Worm (Caenorhabditis elegans) whole organism, L3 larva: ENCODE measurements around the gene mksr-2.

Source experiments
- R02D3.7 ChIP-seq: fragments of 150-350 bp; optimal IDR thresholded peaks from 2 replicates; lab custom pipeline; 2014; ENCODE audit warnings: missing biosample characterization, missing genetic modification characterization
- ZK546.5 ChIP-seq: sonication (generic microtip); optimal IDR thresholded peaks from 2 replicates; lab custom pipeline; 2017; ENCODE audit warnings: missing biosample characterization, missing genetic modification characterization
- aly-2 ChIP-seq: fragments of 150-350 bp; optimal IDR thresholded peaks from 2 replicates; lab custom pipeline; 2014; ENCODE audit warnings: missing biosample characterization, missing genetic modification characterization
- ama-1 ChIP-seq: fragments of 150-350 bp; optimal IDR thresholded peaks from 2 replicates; lab custom pipeline; 2018
- ceh-16 ChIP-seq: sonication (generic microtip); optimal IDR thresholded peaks from 2 replicates; lab custom pipeline; 2017; ENCODE audit warnings: missing biosample characterization, missing genetic modification characterization
- ceh-28 ChIP-seq: fragments of 150-350 bp; optimal IDR thresholded peaks from 2 replicates; lab custom pipeline; 2014; ENCODE audit warnings: missing biosample characterization, missing genetic modification reagents, missing genetic modification characterization
- ceh-82 ChIP-seq: fragments of 150-350 bp; optimal IDR thresholded peaks from 2 replicates; lab custom pipeline; 2014; ENCODE audit warnings: missing biosample characterization, missing genetic modification characterization
- ceh-9 ChIP-seq: sonication (generic microtip); optimal IDR thresholded peaks from 2 replicates; lab custom pipeline; 2018; ENCODE audit warnings: missing biosample characterization, missing genetic modification characterization
- daf-12 ChIP-seq: fragments of 150-350 bp; optimal IDR thresholded peaks from 2 replicates; lab custom pipeline; 2014; ENCODE audit warnings: missing biosample characterization, missing genetic modification reagents, missing genetic modification characterization
- egl-27 ChIP-seq: sonication (generic microtip); optimal IDR thresholded peaks from 4 replicates; lab custom pipeline; 2017; ENCODE audit warnings: missing biosample characterization, missing genetic modification reagents, missing genetic modification characterization
- egl-5 ChIP-seq: fragments of 150-350 bp; optimal IDR thresholded peaks from 2 replicates; lab custom pipeline; 2017; ENCODE audit warnings: missing biosample characterization, missing genetic modification reagents, missing genetic modification characterization, inconsistent platforms
- elt-1 ChIP-seq: fragments of 150-350 bp; optimal IDR thresholded peaks from 2 replicates; lab custom pipeline; 2014; ENCODE audit warnings: missing biosample characterization, missing genetic modification characterization
- elt-2 ChIP-seq: sonication (generic microtip); optimal IDR thresholded peaks from 2 replicates; lab custom pipeline; 2016; ENCODE audit warnings: missing genetic modification reagents, mild to moderate bottlenecking, missing genetic modification characterization, missing compliant biosample characterization
- elt-3 ChIP-seq, 3 experiments: fragments of 150-350 bp in 1 of 3; sonication (generic microtip) in 2 of 3; optimal IDR thresholded peaks; 2 replicates in 2 of 3; 4 replicates in 1 of 3; lab custom pipeline; 2014 to 2017; ENCODE audit warnings: missing biosample characterization in 3 of 3, missing genetic modification characterization in 3 of 3
- eor-1 ChIP-seq, 2 experiments: fragments of 150-350 bp; optimal IDR thresholded peaks; 2 replicates each; lab custom pipeline; 2014 to 2018; ENCODE audit warnings: missing biosample characterization in 2 of 2, missing genetic modification characterization in 2 of 2
- fkh-10 ChIP-seq: sonication (generic microtip); optimal IDR thresholded peaks from 2 replicates; lab custom pipeline; 2017; ENCODE audit warnings: missing biosample characterization, missing genetic modification reagents, missing genetic modification characterization
- fkh-2 ChIP-seq: fragments of 150-350 bp; optimal IDR thresholded peaks from 2 replicates; lab custom pipeline; 2014; ENCODE audit warnings: missing biosample characterization, missing genetic modification reagents, missing genetic modification characterization
- fos-1 ChIP-seq: fragments of 150-350 bp; optimal IDR thresholded peaks from 2 replicates; lab custom pipeline; 2014; ENCODE audit warnings: missing biosample characterization, missing genetic modification characterization
- hmg-11 ChIP-seq: sonication (generic microtip); optimal IDR thresholded peaks from 2 replicates; lab custom pipeline; 2016; ENCODE audit warnings: missing genetic modification characterization, missing compliant biosample characterization
- jun-1 ChIP-seq: fragments of 150-350 bp; optimal IDR thresholded peaks from 2 replicates; lab custom pipeline; 2014; ENCODE audit warnings: missing biosample characterization, missing genetic modification reagents, missing genetic modification characterization
- lin-15B ChIP-seq: fragments of 150-350 bp; optimal IDR thresholded peaks from 2 replicates; lab custom pipeline; 2014; ENCODE audit warnings: missing biosample characterization, missing genetic modification characterization
- lin-39 ChIP-seq: fragments of 150-350 bp; optimal IDR thresholded peaks from 2 replicates; lab custom pipeline; 2018; ENCODE audit warnings: missing biosample characterization, missing genetic modification reagents, missing genetic modification characterization
- lsy-12 ChIP-seq: sonication (generic microtip); optimal IDR thresholded peaks from 2 replicates; lab custom pipeline; 2016; ENCODE audit warnings: mild to moderate bottlenecking, missing genetic modification characterization, missing compliant biosample characterization
- mdl-1 ChIP-seq: fragments of 150-350 bp; optimal IDR thresholded peaks from 2 replicates; lab custom pipeline; 2014; ENCODE audit warnings: missing biosample characterization, missing genetic modification characterization
- mml-1 ChIP-seq: fragments of 150-350 bp; sonication (generic microtip); optimal IDR thresholded peaks from 3 replicates; lab custom pipeline; 2014; ENCODE audit warnings: missing biosample characterization, missing genetic modification characterization
- nfya-1 ChIP-seq: sonication (generic microtip); optimal IDR thresholded peaks from 2 replicates; lab custom pipeline; 2017; ENCODE audit warnings: missing genetic modification characterization, mild to moderate bottlenecking, missing compliant biosample characterization, antibody characterized with exemption, moderate library complexity; ENCODE audit not compliant: insufficient read depth
- nhr-11 ChIP-seq: fragments of 150-350 bp; optimal IDR thresholded peaks from 2 replicates; lab custom pipeline; 2014; ENCODE audit warnings: missing biosample characterization, missing genetic modification characterization
- nhr-12 ChIP-seq: fragments of 150-350 bp; optimal IDR thresholded peaks from 2 replicates; lab custom pipeline; 2014; ENCODE audit warnings: missing biosample characterization, missing genetic modification characterization
- nhr-23 ChIP-seq: fragments of 150-350 bp; optimal IDR thresholded peaks from 2 replicates; lab custom pipeline; 2014; ENCODE audit warnings: missing biosample characterization, missing genetic modification reagents, missing genetic modification characterization
- nhr-237 ChIP-seq: fragments of 150-350 bp; optimal IDR thresholded peaks from 2 replicates; lab custom pipeline; 2014; ENCODE audit warnings: missing biosample characterization, missing genetic modification characterization
- nhr-25 ChIP-seq: sonication (generic microtip); optimal IDR thresholded peaks from 2 replicates; lab custom pipeline; 2017; ENCODE audit warnings: missing biosample characterization, missing genetic modification characterization
- nhr-28 ChIP-seq: fragments of 150-350 bp; optimal IDR thresholded peaks from 2 replicates; lab custom pipeline; 2014; ENCODE audit warnings: missing biosample characterization, missing genetic modification characterization
- nhr-43 ChIP-seq: sonication (generic microtip); optimal IDR thresholded peaks from 2 replicates; lab custom pipeline; 2016; ENCODE audit warnings: mild to moderate bottlenecking, missing genetic modification characterization, missing compliant biosample characterization; ENCODE audit not compliant: poor library complexity, severe bottlenecking
- nhr-67 ChIP-seq: fragments of 150-350 bp; optimal IDR thresholded peaks from 2 replicates; lab custom pipeline; 2014; ENCODE audit warnings: missing biosample characterization, missing genetic modification characterization
- nhr-76 ChIP-seq: fragments of 150-350 bp; sonication (generic microtip); optimal IDR thresholded peaks from 5 replicates; lab custom pipeline; 2014; ENCODE audit warnings: missing biosample characterization, missing genetic modification characterization
- nhr-77 ChIP-seq: fragments of 150-350 bp; optimal IDR thresholded peaks from 2 replicates; lab custom pipeline; 2014; ENCODE audit warnings: missing biosample characterization, missing genetic modification characterization
- pha-4 ChIP-seq: fragments of 150-350 bp; optimal IDR thresholded peaks from 2 replicates; lab custom pipeline; 2014; ENCODE audit warnings: missing biosample characterization, missing genetic modification reagents, missing genetic modification characterization
- pqm-1 ChIP-seq: fragments of 150-350 bp; optimal IDR thresholded peaks from 2 replicates; lab custom pipeline; 2017; ENCODE audit warnings: missing biosample characterization, missing genetic modification characterization, inconsistent platforms
- sea-2 ChIP-seq: fragments of 150-350 bp; sonication (generic microtip); optimal IDR thresholded peaks from 4 replicates; lab custom pipeline; 2014; ENCODE audit warnings: missing biosample characterization, missing genetic modification reagents, missing genetic modification characterization
- skn-1 ChIP-seq: fragments of 150-350 bp; optimal IDR thresholded peaks from 2 replicates; lab custom pipeline; 2014; ENCODE audit warnings: missing biosample characterization, missing genetic modification characterization
- snpc-4 ChIP-seq: fragments of 150-350 bp; optimal IDR thresholded peaks from 2 replicates; lab custom pipeline; 2014; ENCODE audit warnings: missing biosample characterization, missing genetic modification characterization
- tbx-2 ChIP-seq: sonication (generic microtip); optimal IDR thresholded peaks from 2 replicates; lab custom pipeline; 2016; ENCODE audit warnings: mild to moderate bottlenecking, missing genetic modification characterization, missing compliant biosample characterization
- unc-39 ChIP-seq: sonication (generic microtip); optimal IDR thresholded peaks from 4 replicates; lab custom pipeline; 2017; ENCODE audit warnings: missing biosample characterization, missing genetic modification characterization
- unc-62 ChIP-seq: fragments of 150-350 bp; sonication (generic microtip); optimal IDR thresholded peaks from 4 replicates; lab custom pipeline; 2014; ENCODE audit warnings: missing biosample characterization, missing genetic modification reagents, missing genetic modification characterization
- zag-1 ChIP-seq: fragments of 150-350 bp; optimal IDR thresholded peaks from 2 replicates; lab custom pipeline; 2014; ENCODE audit warnings: missing biosample characterization, missing genetic modification characterization
- ztf-11 ChIP-seq: fragments of 150-350 bp; optimal IDR thresholded peaks from 2 replicates; lab custom pipeline; 2014; ENCODE audit warnings: missing biosample characterization, missing genetic modification characterization
- ztf-4 ChIP-seq: fragments of 150-350 bp; optimal IDR thresholded peaks from 2 replicates; lab custom pipeline; 2014; ENCODE audit warnings: missing biosample characterization, missing genetic modification characterization

mksr-2 gene

DNA sequence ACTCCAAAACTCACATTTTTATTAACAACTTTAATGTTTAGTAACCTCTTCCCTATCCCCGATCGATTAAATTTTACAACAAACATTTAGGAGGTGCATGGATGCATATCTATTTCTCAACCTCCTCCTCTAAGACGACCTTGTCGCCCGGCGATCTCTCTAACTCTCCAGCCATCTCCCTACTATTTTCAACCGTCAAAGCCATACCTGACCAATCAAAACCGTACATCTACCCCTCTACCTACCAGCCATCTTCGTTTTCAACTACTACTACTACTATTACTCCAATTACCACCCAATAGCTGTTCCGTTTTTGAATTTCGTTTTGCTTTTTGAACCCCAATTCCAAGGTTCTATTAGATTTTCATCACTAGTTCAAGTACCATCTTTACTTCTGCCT is 15.2 kb upstream of the mksr-2 start:
- TF ChIP-seq elt-1 (tag; lab: Kevin White, UChicago) (peak; percentile 13), nhr-77 (no peak), nfya-1 (tag; lab: Kevin White, UChicago) (peak; percentile 38), R02D3.7 (no peak), ceh-82 (no peak), ceh-28 (tag; lab: Kevin White, UChicago) (no peak), nhr-67 (tag; lab: Kevin White, UChicago) (no peak), nhr-25 (tag; lab: Kevin White, UChicago) (peak; percentile 54)

- TF ChIP-seq jun-1 (tag; lab: Kevin White, UChicago) (no peak), unc-39 (tag; lab: Kevin White, UChicago) (no peak), skn-1 (tag; lab: Kevin White, UChicago) (no peak), elt-3 (tag; optimal IDR thresholded peaks at IDR 0.05; lab: Kevin White, UChicago) (no peak), ztf-4 (tag; lab: Kevin White, UChicago) (no peak), ceh-9 (tag; lab: Kevin White, UChicago) (no peak), hmg-11 (tag; lab: Kevin White, UChicago) (no peak), nhr-23 (tag; lab: Kevin White, UChicago) (no peak), nfya-1 (tag; lab: Kevin White, UChicago) (no peak), fkh-2 (tag; lab: Kevin White, UChicago) (no peak), lin-15B (tag; lab: Kevin White, UChicago) (no peak)
Observed at ce11 chrIV:2320009-2320408, 13.7 kb upstream of the mksr-2 start.

ce11 chrIV:2316796-2317195 is 10.4 kb upstream of the mksr-2 start:
- TF ChIP-seq zag-1: no peak
- TF ChIP-seq pqm-1: peak; percentile 71
- peak; percentile 75 for TF ChIP-seq elt-2 (tag; lab: Kevin White, UChicago)
- TF ChIP-seq lin-39 (tag; lab: Kevin White, UChicago): peak; percentile 69
- no peak for TF ChIP-seq sea-2
- TF ChIP-seq nhr-28 (tag; lab: Kevin White, UChicago): no peak
- TF ChIP-seq hmg-11 (tag; lab: Kevin White, UChicago): peak; percentile 85
- TF ChIP-seq fkh-2 (tag; lab: Kevin White, UChicago): no peak
- TF ChIP-seq nhr-237: no peak
- no peak for TF ChIP-seq ztf-11 (tag; lab: Kevin White, UChicago)
- TF ChIP-seq eor-1 (tag; optimal IDR thresholded peaks at IDR 0.05; lab: Kevin White, UChicago): no peak
- TF ChIP-seq lsy-12 (tag; lab: Kevin White, UChicago): no peak
- no peak for TF ChIP-seq ceh-82
- TF ChIP-seq daf-12 (tag; lab: Kevin White, UChicago): no peak
- no peak for TF ChIP-seq nhr-76 (tag; lab: Kevin White, UChicago)
- no peak for TF ChIP-seq egl-5 (tag; lab: Kevin White, UChicago)
- no peak for TF ChIP-seq skn-1 (tag; lab: Kevin White, UChicago)
- no peak for TF ChIP-seq tbx-2 (tag; lab: Kevin White, UChicago)
- no peak for TF ChIP-seq fos-1 (tag; lab: Kevin White, UChicago)
- no peak for TF ChIP-seq unc-39 (tag; lab: Kevin White, UChicago)
- peak; percentile 53 for TF ChIP-seq nhr-23 (tag; lab: Kevin White, UChicago)
- TF ChIP-seq ZK546.5 (tag; lab: Kevin White, UChicago): no peak
- no peak for TF ChIP-seq R02D3.7
- TF ChIP-seq elt-3 (tag; optimal IDR thresholded peaks at IDR 0.05; lab: Kevin White, UChicago): no peak
- TF ChIP-seq aly-2 (tag; lab: Kevin White, UChicago): no peak
- no peak for TF ChIP-seq ztf-4 (tag; lab: Kevin White, UChicago)
- peak; percentile 79 for TF ChIP-seq nfya-1 (tag; lab: Kevin White, UChicago)
- no peak for TF ChIP-seq nhr-11 (tag; lab: Kevin White, UChicago)
- TF ChIP-seq ceh-28 (tag; lab: Kevin White, UChicago): no peak
- no peak for TF ChIP-seq elt-1 (tag; lab: Kevin White, UChicago)
- no peak for TF ChIP-seq unc-62 (GFP tag; lab: Kevin White, UChicago)
- no peak for TF ChIP-seq egl-27
- peak; percentile 47 for TF ChIP-seq ama-1 (lab: Kevin White, UChicago)
- no peak for TF ChIP-seq mml-1 (tag; lab: Kevin White, UChicago)
- TF ChIP-seq ceh-9 (tag; lab: Kevin White, UChicago): no peak
- TF ChIP-seq snpc-4 (tag; lab: Kevin White, UChicago): peak; percentile 56
- no peak for TF ChIP-seq nhr-43 (tag; lab: Kevin White, UChicago)
- TF ChIP-seq fkh-10 (GFP tag; lab: Kevin White, UChicago): no peak
- no peak for TF ChIP-seq mdl-1 (tag; lab: Kevin White, UChicago)
- TF ChIP-seq nhr-12 (tag; lab: Kevin White, UChicago): no peak
- TF ChIP-seq nhr-77: no peak
- TF ChIP-seq lin-15B (tag; lab: Kevin White, UChicago): peak; percentile 95
- TF ChIP-seq nhr-25 (tag; lab: Kevin White, UChicago): peak; percentile 34
- peak; percentile 27 for TF ChIP-seq jun-1 (tag; lab: Kevin White, UChicago)
- TF ChIP-seq ceh-16 (tag; lab: Kevin White, UChicago): no peak
- no peak for TF ChIP-seq pha-4 (tag; lab: Kevin White, UChicago)
- no peak for TF ChIP-seq nhr-67 (tag; lab: Kevin White, UChicago)
